Fruit fly (Drosophila melanogaster) whole organism: Measurements from ENCODE around the gene CG10211.

Experiments used
- CG8478 ChIP-seq: fragments of >200 bp; optimal IDR thresholded peaks from 2 replicates; lab custom pipeline; 2018; ENCODE audit warnings: inconsistent platforms
- Dll ChIP-seq: fragments of >200 bp; optimal IDR thresholded peaks from 2 replicates; lab custom pipeline; 2017
- EcR ChIP-seq, 2 experiments: fragments of >200 bp; optimal IDR thresholded peaks; 2 replicates each; lab custom pipeline; 2017; ENCODE audit warnings: missing biosample characterization in 2 of 2, missing genetic modification characterization in 2 of 2, missing genetic modification reagents in 2 of 2
- pan ChIP-seq: fragments of >200 bp; optimal IDR thresholded peaks from 2 replicates; lab custom pipeline; 2017
- psq ChIP-seq: fragments of >200 bp; optimal IDR thresholded peaks from 2 replicates; lab custom pipeline; 2017
- usp ChIP-seq: fragments of >200 bp; optimal IDR thresholded peaks from 2 replicates; lab custom pipeline; 2017; ENCODE audit warnings: missing biosample characterization, missing genetic modification characterization, mixed read lengths

Gene CG10211

dm6 chr2L:18572428-18573136, 55.3 kb downstream of the CG10211 start:
- peak in 1 of 2 experiments; percentile 39 for TF ChIP-seq EcR (GFP tag; optimal IDR thresholded peaks at IDR 0.05; lab: Kevin White, UChicago)
- no peak for TF ChIP-seq usp (GFP tag; lab: Kevin White, UChicago)
- TF ChIP-seq Dll (lab: Kevin White, UChicago): no peak
- TF ChIP-seq pan (lab: Kevin White, UChicago): peak; percentile 17
- no peak for TF ChIP-seq CG8478 (lab: Kevin White, UChicago)
- TF ChIP-seq psq: no peak

DNA sequence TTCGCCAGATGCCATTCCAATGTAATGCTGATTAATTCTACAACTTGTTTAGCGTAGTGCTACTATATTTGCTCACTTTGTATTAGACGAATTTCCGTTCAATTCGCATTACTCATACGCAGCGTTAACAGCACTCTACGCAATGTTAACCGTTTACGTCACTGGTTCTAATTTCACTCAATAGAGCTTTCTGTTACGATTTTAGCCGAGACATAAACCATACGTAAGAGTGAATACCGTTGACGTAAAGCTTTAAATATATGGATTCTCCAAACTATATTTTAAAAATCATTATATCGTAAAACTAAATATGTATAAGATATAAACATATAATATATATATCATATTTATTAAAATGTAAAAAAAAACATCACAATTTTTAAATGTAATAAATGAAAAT, 59.0 kb downstream of the CG10211 start:
- TF ChIP-seq usp (GFP tag; lab: Kevin White, UChicago): no peak
- no peak for TF ChIP-seq Dll (lab: Kevin White, UChicago)
- no peak for TF ChIP-seq pan (lab: Kevin White, UChicago)
- no peak for TF ChIP-seq EcR (GFP tag; optimal IDR thresholded peaks at IDR 0.05; lab: Kevin White, UChicago)
- no peak for TF ChIP-seq CG8478 (lab: Kevin White, UChicago)
- TF ChIP-seq psq: no peak
